Worm (Caenorhabditis elegans) whole organism, L2 larva: ENCODE results near the gene pzf-1.

Experiments
- C34F6.9 ChIP-seq: fragments of 150-350 bp; optimal IDR thresholded peaks from 2 replicates; lab custom pipeline; 2014; ENCODE audit warnings: missing biosample characterization, missing genetic modification characterization
- Y55F3AM.14 ChIP-seq: fragments of 200-800 bp; sonication (Bioruptor generic); optimal IDR thresholded peaks from 2 replicates; lab custom pipeline; 2018; ENCODE audit warnings: mild to moderate bottlenecking, missing genetic modification characterization, missing compliant biosample characterization
- aly-2 ChIP-seq: fragments of 150-350 bp; optimal IDR thresholded peaks from 2 replicates; lab custom pipeline; 2014; ENCODE audit warnings: missing biosample characterization, missing genetic modification characterization
- ama-1 ChIP-seq: fragments of 150-350 bp; optimal IDR thresholded peaks from 2 replicates; lab custom pipeline; 2018; ENCODE audit warnings: inconsistent platforms
- blmp-1 ChIP-seq: sonication (generic microtip); optimal IDR thresholded peaks from 2 replicates; lab custom pipeline; 2017; ENCODE audit warnings: missing genetic modification characterization, mild to moderate bottlenecking, missing compliant biosample characterization, antibody characterized with exemption, moderate library complexity; ENCODE audit not compliant: insufficient read depth
- ceh-16 ChIP-seq: fragments of 150-350 bp; optimal IDR thresholded peaks from 2 replicates; lab custom pipeline; 2014; ENCODE audit warnings: missing biosample characterization, missing genetic modification characterization
- crh-2 ChIP-seq: sonication (generic microtip); optimal IDR thresholded peaks from 2 replicates; lab custom pipeline; 2017; ENCODE audit warnings: missing biosample characterization, missing genetic modification characterization
- dmd-4 ChIP-seq: sonication (generic microtip); optimal IDR thresholded peaks from 2 replicates; lab custom pipeline; 2017; ENCODE audit warnings: missing biosample characterization, missing genetic modification characterization
- egl-27 ChIP-seq: sonication (generic microtip); optimal IDR thresholded peaks from 3 replicates; lab custom pipeline; 2017; ENCODE audit warnings: missing biosample characterization, missing genetic modification reagents, missing genetic modification characterization
- elt-3 ChIP-seq: sonication (generic microtip); optimal IDR thresholded peaks from 2 replicates; lab custom pipeline; 2017; ENCODE audit warnings: missing biosample characterization, missing genetic modification characterization
- fos-1 ChIP-seq: fragments of 150-350 bp; optimal IDR thresholded peaks from 2 replicates; lab custom pipeline; 2014; ENCODE audit warnings: missing biosample characterization, missing genetic modification characterization
- lin-13 ChIP-seq: fragments of 150-350 bp; optimal IDR thresholded peaks from 2 replicates; lab custom pipeline; 2014; ENCODE audit warnings: missing biosample characterization, missing genetic modification reagents, missing genetic modification characterization
- lin-39 ChIP-seq: fragments of 150-350 bp; optimal IDR thresholded peaks from 2 replicates; lab custom pipeline; 2014; ENCODE audit warnings: missing biosample characterization, missing genetic modification reagents, missing genetic modification characterization
- mab-5 ChIP-seq: fragments of 150-350 bp; optimal IDR thresholded peaks from 2 replicates; lab custom pipeline; 2014; ENCODE audit warnings: missing biosample characterization, missing genetic modification characterization
- mbf-1 ChIP-seq: sonication (generic microtip); optimal IDR thresholded peaks from 2 replicates; lab custom pipeline; 2017; ENCODE audit warnings: missing biosample characterization, missing genetic modification characterization
- mdl-1 ChIP-seq, 2 experiments: fragments of 150-350 bp in 1 of 2; sonication (generic microtip) in 1 of 2; optimal IDR thresholded peaks; 2 replicates each; lab custom pipeline; 2017; ENCODE audit warnings: missing biosample characterization in 2 of 2, missing genetic modification characterization in 2 of 2
- nhr-10 ChIP-seq: sonication (generic microtip); optimal IDR thresholded peaks from 2 replicates; lab custom pipeline; 2017; ENCODE audit warnings: missing biosample characterization, missing genetic modification characterization
- nhr-11 ChIP-seq: fragments of 150-350 bp; optimal IDR thresholded peaks from 2 replicates; lab custom pipeline; 2014; ENCODE audit warnings: missing biosample characterization, missing genetic modification characterization
- nhr-12 ChIP-seq: fragments of 150-350 bp; optimal IDR thresholded peaks from 2 replicates; lab custom pipeline; 2014; ENCODE audit warnings: missing biosample characterization, missing genetic modification characterization
- nhr-21 ChIP-seq: fragments of 150-350 bp; optimal IDR thresholded peaks from 2 replicates; lab custom pipeline; 2014; ENCODE audit warnings: missing biosample characterization, missing genetic modification characterization
- nhr-23 ChIP-seq: fragments of 150-350 bp; optimal IDR thresholded peaks from 2 replicates; lab custom pipeline; 2014; ENCODE audit warnings: missing biosample characterization, missing genetic modification reagents, missing genetic modification characterization
- nhr-25 ChIP-seq: fragments of 150-350 bp; sonication (generic microtip); optimal IDR thresholded peaks from 3 replicates; lab custom pipeline; 2014; ENCODE audit warnings: missing biosample characterization, missing genetic modification characterization
- nhr-77 ChIP-seq: fragments of 150-350 bp; optimal IDR thresholded peaks from 2 replicates; lab custom pipeline; 2014; ENCODE audit warnings: missing biosample characterization, missing genetic modification characterization
- sem-4 ChIP-seq: fragments of 150-350 bp; optimal IDR thresholded peaks from 2 replicates; lab custom pipeline; 2014; ENCODE audit warnings: missing biosample characterization, missing genetic modification reagents, missing genetic modification characterization
- skn-1 ChIP-seq: sonication (generic microtip); optimal IDR thresholded peaks from 2 replicates; lab custom pipeline; 2017; ENCODE audit warnings: missing biosample characterization, missing genetic modification characterization
- sma-3 ChIP-seq: sonication (generic microtip); optimal IDR thresholded peaks from 2 replicates; lab custom pipeline; 2016; ENCODE audit warnings: missing genetic modification reagents, missing genetic modification characterization, missing compliant biosample characterization
- sma-9 ChIP-seq, 2 experiments: fragments of 150-350 bp in 1 of 2; sonication (generic microtip) in 1 of 2; optimal IDR thresholded peaks; 2 replicates each; lab custom pipeline; 2014 to 2016; ENCODE audit warnings: missing genetic modification characterization in 2 of 2, mild to moderate bottlenecking in 1 of 2, missing biosample characterization in 1 of 2, missing compliant biosample characterization in 1 of 2, missing genetic modification reagents in 1 of 2, moderate library complexity in 1 of 2
- unc-39 ChIP-seq: fragments of 150-350 bp; optimal IDR thresholded peaks from 2 replicates; lab custom pipeline; 2014; ENCODE audit warnings: missing biosample characterization, missing genetic modification characterization
- unc-55 ChIP-seq: fragments of 150-350 bp; sonication (generic microtip); optimal IDR thresholded peaks from 3 replicates; lab custom pipeline; 2014; ENCODE audit warnings: missing biosample characterization, missing genetic modification reagents, missing genetic modification characterization
- zag-1 ChIP-seq: fragments of 150-350 bp; optimal IDR thresholded peaks from 2 replicates; lab custom pipeline; 2014; ENCODE audit warnings: missing biosample characterization, missing genetic modification characterization
- ztf-1 ChIP-seq: fragments of 200-800 bp; sonication (Bioruptor generic); conservative IDR thresholded peaks from 2 replicates; pipeline ENCODE4 v1.3.6; 2022; ENCODE audit warnings: missing genetic modification characterization, missing compliant biosample characterization
- ztf-11 ChIP-seq: sonication (generic microtip); optimal IDR thresholded peaks from 2 replicates; lab custom pipeline; 2017; ENCODE audit warnings: missing biosample characterization, missing genetic modification characterization
- ztf-4 ChIP-seq: fragments of 150-350 bp; optimal IDR thresholded peaks from 2 replicates; lab custom pipeline; 2014; ENCODE audit warnings: missing biosample characterization, missing genetic modification characterization

pzf-1 gene

DNA sequence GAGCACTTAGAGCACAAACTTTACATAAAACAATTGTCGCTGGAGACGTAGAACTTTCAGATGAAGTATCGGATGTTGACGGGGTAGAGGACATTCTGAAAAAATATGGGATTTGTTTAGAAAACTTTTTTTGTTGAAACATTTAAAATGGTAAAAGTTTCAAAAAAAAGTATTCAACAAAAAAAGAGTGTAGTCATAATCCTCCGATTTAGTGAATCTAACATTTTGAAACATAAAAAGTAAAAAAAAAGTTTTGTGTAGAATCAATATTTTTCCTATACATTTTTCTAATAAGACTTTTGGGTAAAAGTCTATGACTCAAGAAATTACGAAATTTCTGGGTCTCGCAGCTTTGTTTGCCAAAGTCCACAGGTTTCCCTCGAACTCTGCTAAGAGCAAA is 31.6 kb downstream of the pzf-1 start, which contains the start of gene nhr-213:
nhr-213 (minus strand) TSS at position 101 of the 400 bp plus-strand sequence.
- no peak for TF ChIP-seq unc-39 (tag; lab: Kevin White, UChicago)
- TF ChIP-seq ztf-1 (GFP tag; lab: Robert Waterston, UW): no peak
- TF ChIP-seq Y55F3AM.14 (GFP tag; lab: Kevin White, UChicago): no peak
- TF ChIP-seq nhr-21: no peak
- no peak for TF ChIP-seq dmd-4
- no peak for TF ChIP-seq lin-13 (GFP tag; lab: Kevin White, UChicago)
- no peak for TF ChIP-seq ceh-16 (tag; lab: Kevin White, UChicago)
- no peak for TF ChIP-seq blmp-1 (tag; lab: Kevin White, UChicago)
- TF ChIP-seq nhr-23 (tag; lab: Kevin White, UChicago): no peak
- TF ChIP-seq elt-3: no peak
- no peak for TF ChIP-seq crh-2 (tag; lab: Kevin White, UChicago)
- no peak for TF ChIP-seq ztf-4 (tag; lab: Kevin White, UChicago)
- no peak for TF ChIP-seq mab-5 (tag; lab: Kevin White, UChicago)
- no peak for TF ChIP-seq nhr-77
- no peak for TF ChIP-seq sem-4 (tag; lab: Kevin White, UChicago)
- TF ChIP-seq unc-55 (GFP tag; lab: Kevin White, UChicago): no peak
- TF ChIP-seq ama-1: no peak

DNA sequence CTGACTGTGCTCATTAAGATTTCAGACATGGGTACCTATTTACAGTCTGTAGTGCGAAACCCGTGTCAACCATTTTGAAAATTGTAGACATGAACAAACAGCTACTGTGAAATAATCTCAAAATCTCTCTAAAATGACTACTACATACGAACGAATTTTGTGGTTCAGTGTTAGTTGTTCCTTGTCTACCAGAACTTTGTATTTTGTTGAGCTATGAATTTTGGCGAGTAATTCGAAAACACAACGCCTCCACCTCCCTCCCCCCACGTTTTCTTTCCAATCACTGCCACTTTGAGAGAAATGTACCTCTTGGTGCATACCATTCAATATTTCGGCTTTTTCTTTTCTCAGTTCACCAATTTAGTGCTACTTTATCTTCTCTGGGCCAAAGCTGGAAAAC is 35.5 kb downstream of the pzf-1 start, which contains the start of gene T06C12.11:
T06C12.11 (plus strand) TSS at position 301 of the 400 bp plus-strand sequence.
- TF ChIP-seq ztf-4 (tag; lab: Kevin White, UChicago): no peak
- TF ChIP-seq mdl-1 (tag; optimal IDR thresholded peaks at IDR 0.05; lab: Kevin White, UChicago): no peak
- no peak for TF ChIP-seq nhr-11 (tag; lab: Kevin White, UChicago)
- no peak for TF ChIP-seq aly-2
- no peak for TF ChIP-seq unc-39 (tag; lab: Kevin White, UChicago)
- TF ChIP-seq skn-1 (tag; lab: Kevin White, UChicago): no peak
- no peak for TF ChIP-seq blmp-1 (tag; lab: Kevin White, UChicago)
- TF ChIP-seq ztf-11 (tag; lab: Kevin White, UChicago): no peak
- no peak for TF ChIP-seq lin-39 (tag; lab: Kevin White, UChicago)

DNA sequence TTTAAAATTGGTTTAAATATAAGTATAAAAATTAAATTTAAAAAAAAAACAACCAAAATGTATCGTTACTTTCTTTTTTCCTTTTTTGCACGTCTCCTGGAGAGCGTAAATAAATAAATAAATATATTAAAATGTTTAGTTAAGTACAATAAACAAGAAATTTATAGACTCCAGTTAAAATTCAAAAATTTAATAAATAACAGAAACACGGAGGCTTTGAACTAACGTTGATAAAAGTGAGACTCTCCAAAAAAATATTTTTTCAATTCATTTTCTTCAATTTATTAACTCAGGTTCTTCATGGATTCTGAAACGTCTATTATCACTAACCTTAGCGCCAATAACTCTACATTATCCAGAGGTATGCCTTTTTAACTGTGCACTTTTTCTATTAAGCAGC is 36.5 kb downstream of the pzf-1 start, which contains the start of gene T06C12.12:
T06C12.12 (plus strand) TSS at position 301 of the 400 bp plus-strand sequence.
- TF ChIP-seq C34F6.9 (tag; lab: Kevin White, UChicago) (no peak), zag-1 (tag; lab: Kevin White, UChicago) (no peak), nhr-12 (tag; lab: Kevin White, UChicago) (no peak), mbf-1 (tag; lab: Kevin White, UChicago) (no peak), egl-27 (tag; lab: Kevin White, UChicago) (no peak), ceh-16 (tag; lab: Kevin White, UChicago) (no peak), fos-1 (tag; lab: Kevin White, UChicago) (no peak)

DNA sequence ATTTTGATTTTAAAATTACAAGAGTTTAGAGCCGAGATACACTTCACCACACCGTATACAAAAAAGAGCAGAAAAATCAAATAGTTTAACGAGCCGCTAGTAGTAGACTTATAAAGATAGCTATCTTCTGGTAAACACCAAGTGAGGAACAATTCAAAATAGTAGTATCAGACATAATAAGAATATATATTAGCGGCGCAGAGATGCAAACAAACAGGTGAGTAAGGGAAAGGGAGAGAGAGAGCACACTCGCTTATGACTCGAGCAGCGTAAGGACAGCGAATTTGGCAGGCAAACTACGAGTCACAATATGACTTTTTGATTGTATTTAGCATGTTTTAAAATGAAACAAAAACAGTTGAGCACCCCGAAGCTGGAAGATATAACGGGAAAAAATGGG is 36.9 kb downstream of the pzf-1 start:
- TF ChIP-seq fos-1 (tag; lab: Kevin White, UChicago): peak; percentile 84
- TF ChIP-seq sma-9 (GFP tag; optimal IDR thresholded peaks at IDR 0.05; lab: Kevin White, UChicago): peak; percentile 10
- TF ChIP-seq sma-9 (tag; optimal IDR thresholded peaks at IDR 0.05; lab: Kevin White, UChicago): no peak
- no peak for TF ChIP-seq nhr-25 (tag; lab: Kevin White, UChicago)

DNA sequence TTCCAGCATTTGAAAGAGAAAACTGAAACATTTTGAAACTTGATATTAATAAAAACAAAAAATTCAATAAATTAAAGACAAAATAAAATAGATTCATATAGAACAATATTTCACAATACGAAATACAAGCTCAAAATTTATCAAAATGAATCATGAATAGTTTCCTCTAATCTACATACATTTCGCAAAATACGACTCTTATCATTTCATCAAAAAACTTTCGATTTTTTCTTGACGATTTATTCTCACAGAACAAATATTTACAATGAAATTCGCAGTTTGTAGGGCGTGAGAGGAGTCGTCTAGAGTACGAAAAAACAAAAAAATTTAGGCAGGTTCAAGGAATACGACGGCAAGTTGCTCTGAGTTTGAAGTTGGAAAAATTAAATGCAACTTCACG is 38.1 kb downstream of the pzf-1 start:
- no peak for TF ChIP-seq skn-1 (tag; lab: Kevin White, UChicago)
- TF ChIP-seq C34F6.9 (tag; lab: Kevin White, UChicago): no peak
- TF ChIP-seq aly-2: no peak
- peak; percentile 88 for TF ChIP-seq fos-1 (tag; lab: Kevin White, UChicago)
- TF ChIP-seq nhr-10: no peak
- TF ChIP-seq egl-27 (tag; lab: Kevin White, UChicago): no peak
- TF ChIP-seq sma-3 (GFP tag; lab: Kevin White, UChicago): no peak
- TF ChIP-seq nhr-77: no peak
- TF ChIP-seq, all 48 proteins: peak for 1
